Worm (Caenorhabditis elegans) whole organism, late embryonic: ENCODE measurements around the gene cup-14.

Experiments
- C08G9.2 ChIP-seq: sonication (generic microtip); optimal IDR thresholded peaks from 2 replicates; lab custom pipeline; 2016; ENCODE audit warnings: mild to moderate bottlenecking, missing genetic modification characterization, moderate library complexity, missing compliant biosample characterization
- C38D4.7 ChIP-seq: fragments of 200-800 bp; sonication (Bioruptor generic); optimal IDR thresholded peaks from 2 replicates; lab custom pipeline; 2018; ENCODE audit warnings: mild to moderate bottlenecking, missing genetic modification characterization, moderate library complexity, missing compliant biosample characterization
- K02D7.2 ChIP-seq: sonication (generic microtip); optimal IDR thresholded peaks from 2 replicates; lab custom pipeline; 2017; ENCODE audit warnings: mild to moderate bottlenecking, missing genetic modification characterization, missing compliant biosample characterization
- K09A11.1 ChIP-seq: sonication (generic microtip); optimal IDR thresholded peaks from 2 replicates; lab custom pipeline; 2017; ENCODE audit warnings: antibody characterized with exemption, mild to moderate bottlenecking, missing genetic modification characterization, missing compliant biosample characterization; ENCODE audit not compliant: insufficient read depth
- T23F11.4 ChIP-seq: fragments of 200-800 bp; sonication (Bioruptor generic); optimal IDR thresholded peaks from 2 replicates; lab custom pipeline; 2018; ENCODE audit warnings: mild to moderate bottlenecking, missing genetic modification characterization, missing compliant biosample characterization
- Y22D7AL.16 ChIP-seq: sonication (generic microtip); optimal IDR thresholded peaks from 2 replicates; lab custom pipeline; 2016; ENCODE audit warnings: missing genetic modification characterization, missing compliant biosample characterization
- ahr-1 ChIP-seq: sonication (generic microtip); optimal IDR thresholded peaks from 2 replicates; lab custom pipeline; 2016; ENCODE audit warnings: missing genetic modification characterization, missing compliant biosample characterization
- ceh-18 ChIP-seq: sonication (generic microtip); optimal IDR thresholded peaks from 2 replicates; lab custom pipeline; 2016; ENCODE audit warnings: missing genetic modification characterization, missing compliant biosample characterization
- ceh-22 ChIP-seq: sonication (generic microtip); optimal IDR thresholded peaks from 2 replicates; lab custom pipeline; 2017; ENCODE audit warnings: missing biosample characterization, missing genetic modification characterization
- ceh-24 ChIP-seq: sonication (generic microtip); optimal IDR thresholded peaks from 2 replicates; lab custom pipeline; 2016; ENCODE audit warnings: mild to moderate bottlenecking, missing genetic modification characterization, missing compliant biosample characterization
- ceh-30 ChIP-seq: fragments of 150-350 bp; optimal IDR thresholded peaks from 2 replicates; lab custom pipeline; 2014; ENCODE audit warnings: missing biosample characterization, missing genetic modification characterization
- ceh-34 ChIP-seq: sonication (generic microtip); optimal IDR thresholded peaks from 2 replicates; lab custom pipeline; 2016; ENCODE audit warnings: mild to moderate bottlenecking, missing genetic modification characterization, missing compliant biosample characterization
- ceh-45 ChIP-seq: fragments of 200-800 bp; sonication (Bioruptor generic); IDR thresholded peaks from 2 replicates; pipeline ENCODE4 v1.3.6; 2022; ENCODE audit warnings: missing genetic modification reagents, missing genetic modification characterization, missing compliant biosample characterization
- ceh-48 ChIP-seq: sonication (generic microtip); optimal IDR thresholded peaks from 2 replicates; lab custom pipeline; 2016; ENCODE audit warnings: missing genetic modification characterization, inconsistent platforms, missing compliant biosample characterization
- ceh-6 ChIP-seq: fragments of 200-800 bp; sonication (Bioruptor generic); optimal IDR thresholded peaks from 2 replicates; lab custom pipeline; 2018; ENCODE audit warnings: mild to moderate bottlenecking, missing genetic modification characterization, missing compliant biosample characterization
- ceh-9 ChIP-seq: sonication (generic microtip); optimal IDR thresholded peaks from 2 replicates; lab custom pipeline; 2016; ENCODE audit warnings: mild to moderate bottlenecking, missing genetic modification characterization, inconsistent platforms, missing compliant biosample characterization
- che-1 ChIP-seq: sonication (generic microtip); optimal IDR thresholded peaks from 2 replicates; lab custom pipeline; 2016; ENCODE audit warnings: mild to moderate bottlenecking, missing genetic modification characterization, missing compliant biosample characterization
- dmd-4 ChIP-seq: sonication (generic microtip); optimal IDR thresholded peaks from 2 replicates; lab custom pipeline; 2016; ENCODE audit warnings: borderline replicate concordance, missing genetic modification characterization, missing compliant biosample characterization
- dve-1 ChIP-seq: sonication (generic microtip); optimal IDR thresholded peaks from 2 replicates; lab custom pipeline; 2017; ENCODE audit warnings: antibody characterized with exemption, mild to moderate bottlenecking, missing genetic modification characterization, missing compliant biosample characterization
- elt-4 ChIP-seq: sonication (generic microtip); optimal IDR thresholded peaks from 2 replicates; lab custom pipeline; 2016; ENCODE audit warnings: missing genetic modification characterization, missing compliant biosample characterization
- ets-4 ChIP-seq: sonication (generic microtip); optimal IDR thresholded peaks from 2 replicates; lab custom pipeline; 2016; ENCODE audit warnings: missing genetic modification characterization, missing compliant biosample characterization
- fax-1 ChIP-seq: sonication (generic microtip); optimal IDR thresholded peaks from 2 replicates; lab custom pipeline; 2016; ENCODE audit warnings: missing genotype, missing genetic modification characterization, missing compliant biosample characterization
- hlh-15 ChIP-seq: sonication (generic microtip); optimal IDR thresholded peaks from 2 replicates; lab custom pipeline; 2016; ENCODE audit warnings: missing genetic modification characterization, missing compliant biosample characterization
- hlh-6 ChIP-seq: sonication (generic microtip); optimal IDR thresholded peaks from 2 replicates; lab custom pipeline; 2016; ENCODE audit warnings: missing genotype, missing genetic modification characterization, missing compliant biosample characterization
- hlh-8 ChIP-seq: sonication (generic microtip); optimal IDR thresholded peaks from 2 replicates; lab custom pipeline; 2016; ENCODE audit warnings: missing genotype, missing genetic modification characterization, missing compliant biosample characterization
- nfya-1 ChIP-seq: sonication (generic microtip); optimal IDR thresholded peaks from 2 replicates; lab custom pipeline; 2017; ENCODE audit warnings: missing genetic modification characterization, mild to moderate bottlenecking, missing compliant biosample characterization, antibody characterized with exemption, moderate library complexity
- nhr-11 ChIP-seq: fragments of 150-350 bp; optimal IDR thresholded peaks from 2 replicates; lab custom pipeline; 2014; ENCODE audit warnings: missing biosample characterization, missing genetic modification characterization
- nhr-232 ChIP-seq: sonication (generic microtip); optimal IDR thresholded peaks from 2 replicates; lab custom pipeline; 2016; ENCODE audit warnings: missing genetic modification characterization, missing compliant biosample characterization
- pag-3 ChIP-seq: sonication (generic microtip); optimal IDR thresholded peaks from 2 replicates; lab custom pipeline; 2016; ENCODE audit warnings: missing compliant biosample characterization, missing genetic modification characterization, borderline replicate concordance
- pax-1 ChIP-seq: fragments of 150-350 bp; optimal IDR thresholded peaks from 2 replicates; lab custom pipeline; 2014; ENCODE audit warnings: missing biosample characterization, missing genetic modification characterization
- pros-1 ChIP-seq: fragments of 150-350 bp; optimal IDR thresholded peaks from 2 replicates; lab custom pipeline; 2014; ENCODE audit warnings: missing biosample characterization, missing genetic modification reagents, missing genetic modification characterization
- rnt-1 ChIP-seq: sonication (generic microtip); optimal IDR thresholded peaks from 2 replicates; lab custom pipeline; 2016; ENCODE audit warnings: missing genetic modification characterization, missing compliant biosample characterization
- tbx-2 ChIP-seq: sonication (generic microtip); optimal IDR thresholded peaks from 2 replicates; lab custom pipeline; 2016; ENCODE audit warnings: missing genetic modification characterization, missing compliant biosample characterization
- unc-42 ChIP-seq: sonication (generic microtip); optimal IDR thresholded peaks from 2 replicates; lab custom pipeline; 2016; ENCODE audit warnings: missing genotype, missing genetic modification characterization, missing compliant biosample characterization
- unc-55 ChIP-seq: sonication (generic microtip); optimal IDR thresholded peaks from 2 replicates; lab custom pipeline; 2017; ENCODE audit warnings: missing biosample characterization, missing genetic modification reagents, missing genetic modification characterization
- zip-5 ChIP-seq: sonication (generic microtip); optimal IDR thresholded peaks from 2 replicates; lab custom pipeline; 2016; ENCODE audit warnings: missing genetic modification characterization, missing compliant biosample characterization
- ztf-16 ChIP-seq: sonication (generic microtip); optimal IDR thresholded peaks from 2 replicates; lab custom pipeline; 2017; ENCODE audit warnings: missing genetic modification characterization, missing compliant biosample characterization

Gene cup-14

ce11 chrII:13905556-13905955 lies 33.5 kb upstream of the cup-14 start:
- peak; percentile 8 for TF ChIP-seq dve-1 (tag; lab: Kevin White, UChicago)
- TF ChIP-seq, all 69 proteins: peak for 1; not testable (repeated sequence) for 68

ce11 chrII:13903482-13903881 lies 31.4 kb upstream of the cup-14 start:
- TF ChIP-seq nhr-232 (tag; lab: Kevin White, UChicago) (no peak), ceh-34 (tag; lab: Kevin White, UChicago) (peak; percentile 25)

ce11 chrII:13902014-13902413 lies 30.0 kb upstream of the cup-14 start, which contains the start of gene W02B8.1:
TSS of gene W02B8.1 (minus strand) at chrII:13902114.
- TF ChIP-seq unc-55 (GFP tag; lab: Kevin White, UChicago) (no peak), tbx-2 (tag; lab: Kevin White, UChicago) (no peak), C38D4.7 (GFP tag; lab: Kevin White, UChicago) (no peak), hlh-6 (tag; lab: Kevin White, UChicago) (no peak), ceh-24 (tag; lab: Kevin White, UChicago) (no peak), ahr-1 (tag; lab: Kevin White, UChicago) (no peak), nfya-1 (tag; lab: Kevin White, UChicago) (no peak), ztf-16 (tag; lab: Kevin White, UChicago) (no peak), che-1 (no peak), pag-3 (no peak)

- TF ChIP-seq hlh-8 (tag; lab: Kevin White, UChicago) (no peak), ceh-48 (tag; lab: Kevin White, UChicago) (peak; percentile 20), fax-1 (tag; lab: Kevin White, UChicago) (no peak), pros-1 (tag; lab: Kevin White, UChicago) (no peak), dmd-4 (tag; lab: Kevin White, UChicago) (no peak)
These were observed 27.7 kb upstream of the cup-14 start for ce11 chrII:13899777-13900176.

- TF ChIP-seq elt-4 (tag; lab: Kevin White, UChicago) = peak; percentile 84
- no peak for TF ChIP-seq pax-1
- no peak for TF ChIP-seq ahr-1 (tag; lab: Kevin White, UChicago)
These were observed 24.3 kb upstream of the cup-14 start for ce11 chrII:13896279-13896774.

- no peak for TF ChIP-seq ceh-22 (tag; lab: Kevin White, UChicago)
- peak; percentile 28 for TF ChIP-seq rnt-1 (tag; lab: Kevin White, UChicago)
- no peak for TF ChIP-seq pax-1
- no peak for TF ChIP-seq unc-55 (GFP tag; lab: Kevin White, UChicago)
- no peak for TF ChIP-seq ets-4 (tag; lab: Kevin White, UChicago)
- no peak for TF ChIP-seq K09A11.1
- TF ChIP-seq ceh-45 (GFP tag; lab: Robert Waterston, UW) = no peak
- TF ChIP-seq K02D7.2 (tag; lab: Kevin White, UChicago) = no peak
- TF ChIP-seq ceh-30 = peak; percentile 1
- no peak for TF ChIP-seq T23F11.4 (GFP tag; lab: Kevin White, UChicago)
- no peak for TF ChIP-seq ceh-24 (tag; lab: Kevin White, UChicago)
- peak; percentile 47 for TF ChIP-seq nfya-1 (tag; lab: Kevin White, UChicago)
- TF ChIP-seq nhr-11 (tag; lab: Kevin White, UChicago) = no peak
- no peak for TF ChIP-seq fax-1 (tag; lab: Kevin White, UChicago)
- no peak for TF ChIP-seq ceh-6 (GFP tag; lab: Kevin White, UChicago)
- TF ChIP-seq ceh-48 (tag; lab: Kevin White, UChicago) = no peak
- TF ChIP-seq ceh-18 (tag; lab: Kevin White, UChicago) = peak; percentile 30
- no peak for TF ChIP-seq hlh-15 (tag; lab: Kevin White, UChicago)
- TF ChIP-seq ceh-9 (tag; lab: Kevin White, UChicago) = no peak
- TF ChIP-seq C08G9.2 = no peak
- peak; percentile 90 for TF ChIP-seq unc-42 (tag; lab: Kevin White, UChicago)
- no peak for TF ChIP-seq Y22D7AL.16 (tag; lab: Kevin White, UChicago)
- TF ChIP-seq zip-5 (tag; lab: Kevin White, UChicago) = no peak
These were observed 16.2 kb upstream of the cup-14 start, which contains the start of gene mcd-1 for ce11 chrII:13888278-13888677. TSS of gene mcd-1 (plus strand) at chrII:13888544.
